Worm (Caenorhabditis elegans): ENCODE measurements around the gene lgg-1.

DNA sequence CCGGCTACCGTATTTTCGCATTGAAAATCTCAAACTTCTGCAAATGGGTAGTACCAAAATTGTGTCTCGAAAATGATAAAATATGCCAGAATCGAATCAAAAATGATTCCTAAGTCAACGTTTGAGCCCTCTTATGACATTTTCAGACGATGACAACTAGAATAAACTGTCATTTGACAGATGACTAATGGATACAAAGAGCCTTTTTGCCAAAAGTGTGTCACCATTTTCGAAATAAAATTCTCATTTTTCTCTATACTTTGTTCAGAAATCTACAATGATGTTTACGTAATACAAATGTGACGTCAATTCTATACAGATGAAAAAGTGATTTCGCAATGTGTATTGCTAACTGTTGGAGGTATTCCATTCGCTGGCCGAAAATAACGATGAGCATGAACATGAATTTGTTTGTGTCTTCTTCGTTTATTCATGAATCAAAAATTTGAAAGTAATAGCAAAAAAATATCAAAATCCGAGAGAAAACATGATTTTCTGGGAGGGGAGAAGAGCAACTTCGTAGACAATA is 904 bp downstream of the lgg-1 start:
- TF ChIP-seq klf-2 (GFP tag; conservative IDR thresholded peaks at IDR 0.05) (no peak), med-1 (GFP tag; optimal IDR thresholded peaks at IDR 0.05; ENCODE audit: insufficient read depth) (no peak), cog-1 (tag; optimal IDR thresholded peaks at IDR 0.05) (no peak), tab-1 (GFP tag; IDR thresholded peaks at IDR 0.05) (no peak), ztf-23 (GFP tag; IDR thresholded peaks at IDR 0.05) (no peak), ref-1 (GFP tag; conservative IDR thresholded peaks at IDR 0.05) (no peak)

Measured in whole organism, midembryonic.